Fruit fly (Drosophila melanogaster): ENCODE data around the gene hyx.

Gene hyx

dm6 chr3R:9030006-9030749 lies 8.4 kb upstream of the hyx start (continued):
- TF ChIP-seq inv (GFP tag; IDR thresholded peaks at IDR 0.05; ENCODE audit: partially characterized antibody) (no peak), dan (GFP tag; IDR thresholded peaks at IDR 0.05) (no peak), HLH54F (GFP tag; optimal IDR thresholded peaks at IDR 0.05) (no peak), HLHmδ (GFP tag; optimal IDR thresholded peaks at IDR 0.05) (no peak), dmrt11E (tag; optimal IDR thresholded peaks at IDR 0.05) (no peak), sens (GFP tag) (peak; percentile 63), ato (GFP tag; IDR thresholded peaks at IDR 0.05; ENCODE audit: partially characterized antibody) (no peak), ase (GFP tag; IDR thresholded peaks at IDR 0.05) (no peak), ewg (GFP tag; optimal IDR thresholded peaks at IDR 0.05) (no peak), caup (GFP tag; optimal IDR thresholded peaks at IDR 0.05; ENCODE audit: severe bottlenecking) (no peak), CHES-1-like (GFP tag; optimal IDR thresholded peaks at IDR 0.05) (no peak), CG6683 (GFP tag; optimal IDR thresholded peaks at IDR 0.05) (no peak), CG13894 (tag; optimal IDR thresholded peaks at IDR 0.05) (peak; percentile 27), CG13296 (GFP tag; optimal IDR thresholded peaks at IDR 0.05) (no peak), NC2β (GFP tag; optimal IDR thresholded peaks at IDR 0.05) (no peak), sens-2 (GFP tag; IDR thresholded peaks at IDR 0.05) (no peak), CG10543 (GFP tag; optimal IDR thresholded peaks at IDR 0.05) (peak; percentile 3), CG15514 (GFP tag; optimal IDR thresholded peaks at IDR 0.05) (no peak), CG14050 (GFP tag; IDR thresholded peaks at IDR 0.05) (no peak), CG4360 (GFP tag; IDR thresholded peaks at IDR 0.05) (no peak), Atf-2 (GFP tag; optimal IDR thresholded peaks at IDR 0.05) (no peak), lilli (GFP tag; optimal IDR thresholded peaks at IDR 0.05) (no peak), CG17186 (GFP tag; optimal IDR thresholded peaks at IDR 0.05) (no peak), Adf1 (GFP tag; IDR thresholded peaks at IDR 0.05) (no peak), crp (GFP tag; optimal IDR thresholded peaks at IDR 0.05) (no peak)

- TF ChIP-seq CG3065 (GFP tag; optimal IDR thresholded peaks at IDR 0.05) (no peak), dysf (GFP tag; IDR thresholded peaks at IDR 0.05) (no peak), exex (tag; optimal IDR thresholded peaks at IDR 0.05) (peak; percentile 19), Sry-δ (GFP tag; optimal IDR thresholded peaks at IDR 0.05) (no peak)
Measured at dm6 chr3R:9030750-9031128, 7.8 kb upstream of the hyx start.

dm6 chr3R:9031797-9032418 lies 6.7 kb upstream of the hyx start:
- TF ChIP-seq gro (GFP tag; optimal IDR thresholded peaks at IDR 0.05) (peak; percentile 76), Hmr (GFP tag; optimal IDR thresholded peaks at IDR 0.05) (peak; percentile 87), Bteb2 (GFP tag; optimal IDR thresholded peaks at IDR 0.05) (peak; percentile 79), CG1529 (GFP tag; optimal IDR thresholded peaks at IDR 0.05) (peak; percentile 87), dimm (GFP tag; IDR thresholded peaks at IDR 0.05) (no peak; the same call in 1 of the 2 replicates), ash1 (GFP tag; optimal IDR thresholded peaks at IDR 0.05) (peak; percentile 53), CG2199 (GFP tag; IDR thresholded peaks at IDR 0.05) (peak; percentile 77; the same call in 1 of the 3 replicates), chm (GFP tag; IDR thresholded peaks at IDR 0.05) (peak; percentile 88), Doc2 (GFP tag; IDR thresholded peaks at IDR 0.05) (no peak), pho (GFP tag; optimal IDR thresholded peaks at IDR 0.05) (peak; percentile 85), lbe (GFP tag; optimal IDR thresholded peaks at IDR 0.05) (peak; percentile 92), pnt (GFP tag; optimal IDR thresholded peaks at IDR 0.05) (peak; percentile 80), pzg (GFP tag; optimal IDR thresholded peaks at IDR 0.05) (peak; percentile 1), ssp (GFP tag; IDR thresholded peaks at IDR 0.05) (peak; percentile 78), Dip2 (GFP tag; IDR thresholded peaks at IDR 0.05) (peak; percentile 38; the same call in 1 of the 2 replicates), CG11085 (GFP tag; IDR thresholded peaks at IDR 0.05) (peak; percentile 74), CG17612 (GFP tag; IDR thresholded peaks at IDR 0.05) (no peak), slou (GFP tag; optimal IDR thresholded peaks at IDR 0.05) (peak; percentile 28), sqz (GFP tag; optimal IDR thresholded peaks at IDR 0.05) (peak; percentile 95), CG31388 (GFP tag; optimal IDR thresholded peaks at IDR 0.05) (peak; percentile 45)
